Fruit fly (Drosophila melanogaster) whole organism, embryonic: ENCODE measurements around the gene geko.

ENCODE experiments used
- Atf6 ChIP-seq: fragments of 200-800 bp; sonication (Bioruptor generic); IDR thresholded peaks from 2 replicates; pipeline ENCODE4 v1.3.6; 2022; ENCODE audit warnings: missing biosample characterization, missing genetic modification characterization
- Blimp-1 ChIP-seq: fragments of 200-800 bp; sonication (Bioruptor generic); optimal IDR thresholded peaks from 3 replicates; lab custom pipeline; 2018; ENCODE audit warnings: missing biosample characterization, missing genetic modification characterization, mild to moderate bottlenecking, moderate library complexity, missing genetic modification reagents
- CG1024 ChIP-seq: fragments of 200-800 bp; sonication (Bioruptor generic); IDR thresholded peaks from 2 replicates; pipeline ENCODE4 v1.3.6; 2022; ENCODE audit warnings: missing biosample characterization, missing genetic modification characterization
- CG12219 ChIP-seq: fragments of 200-800 bp; sonication (Bioruptor generic); optimal IDR thresholded peaks from 3 replicates; lab custom pipeline; 2018; ENCODE audit warnings: missing biosample characterization, mild to moderate bottlenecking, missing genetic modification characterization
- CG14710 ChIP-seq: fragments of 200-800 bp; sonication (Bioruptor generic); optimal IDR thresholded peaks from 3 replicates; lab custom pipeline; 2019; ENCODE audit warnings: missing biosample characterization, mild to moderate bottlenecking, missing genetic modification characterization, moderate library complexity
- CG15514 ChIP-seq: fragments of 200-800 bp; sonication (Bioruptor generic); optimal IDR thresholded peaks from 3 replicates; lab custom pipeline; 2017; ENCODE audit warnings: missing biosample characterization, missing genetic modification characterization, mild to moderate bottlenecking, moderate library complexity, missing genetic modification reagents
- CG17359 ChIP-seq: fragments of 200-800 bp; sonication (Bioruptor generic); optimal IDR thresholded peaks from 3 replicates; lab custom pipeline; 2018; ENCODE audit warnings: missing biosample characterization, mild to moderate bottlenecking, missing genetic modification characterization, moderate library complexity
- CG17829 ChIP-seq: fragments of 200-800 bp; optimal IDR thresholded peaks from 2 replicates; lab custom pipeline; 2019; ENCODE audit warnings: missing biosample characterization, mild to moderate bottlenecking, missing genetic modification characterization, moderate library complexity
- CG1792 ChIP-seq: fragments of 200-800 bp; sonication (Bioruptor generic); optimal IDR thresholded peaks from 2 replicates; lab custom pipeline; 2016; ENCODE audit warnings: missing biosample characterization, missing genetic modification characterization
- CG18599 ChIP-seq: fragments of 200-800 bp; sonication (Bioruptor generic); optimal IDR thresholded peaks from 3 replicates; lab custom pipeline; 2017; ENCODE audit warnings: missing biosample characterization, missing genetic modification characterization, mild to moderate bottlenecking, moderate library complexity, missing genetic modification reagents
- CG2875 ChIP-seq: fragments of 200-800 bp; sonication (Bioruptor generic); optimal IDR thresholded peaks from 2 replicates; lab custom pipeline; 2017; ENCODE audit warnings: missing biosample characterization, mild to moderate bottlenecking, missing genetic modification characterization, missing genetic modification reagents
- CG30403 ChIP-seq: fragments of 200-800 bp; sonication (Bioruptor generic); optimal IDR thresholded peaks from 3 replicates; lab custom pipeline; 2016; ENCODE audit warnings: missing biosample characterization, missing genetic modification characterization
- CG34224 ChIP-seq: fragments of 200-800 bp; sonication (Bioruptor generic); IDR thresholded peaks from 3 replicates; pipeline ENCODE4 v1.3.6; 2022; ENCODE audit warnings: missing biosample characterization, missing genetic modification characterization; ENCODE audit not compliant: partially characterized antibody
- CG4707 ChIP-seq: fragments of 200-800 bp; sonication (Bioruptor generic); optimal IDR thresholded peaks from 2 replicates; lab custom pipeline; 2018; ENCODE audit warnings: missing biosample characterization, mild to moderate bottlenecking, missing genetic modification characterization, moderate library complexity
- CG6813 ChIP-seq: fragments of 200-800 bp; sonication (Bioruptor generic); optimal IDR thresholded peaks from 2 replicates; lab custom pipeline; 2017; ENCODE audit warnings: missing biosample characterization, missing genetic modification characterization, mild to moderate bottlenecking, moderate library complexity, missing genetic modification reagents
- CG6854 ChIP-seq: fragments of 200-800 bp; sonication (Bioruptor generic); optimal IDR thresholded peaks from 3 replicates; lab custom pipeline; 2017; ENCODE audit warnings: missing biosample characterization, mild to moderate bottlenecking, missing genetic modification characterization
- CG7839 ChIP-seq: fragments of 200-800 bp; sonication (Bioruptor generic); optimal IDR thresholded peaks from 3 replicates; lab custom pipeline; 2018; ENCODE audit warnings: missing biosample characterization, mild to moderate bottlenecking, missing genetic modification characterization, moderate library complexity
- CG8290 ChIP-seq, 3 experiments: fragments of 200-800 bp; sonication (Bioruptor generic); optimal IDR thresholded peaks; 2 replicates each; lab custom pipeline; 2016 to 2019; ENCODE audit warnings: missing biosample characterization in 3 of 3, missing genetic modification characterization in 3 of 3, mild to moderate bottlenecking in 2 of 3, moderate library complexity in 1 of 3
- CHES-1-like ChIP-seq: fragments of 200-800 bp; sonication (Bioruptor generic); optimal IDR thresholded peaks from 2 replicates; lab custom pipeline; 2016; ENCODE audit warnings: missing biosample characterization, missing genetic modification characterization
- ERR ChIP-seq: fragments of 200-800 bp; sonication (Bioruptor generic); optimal IDR thresholded peaks from 2 replicates; lab custom pipeline; 2016; ENCODE audit warnings: missing biosample characterization, missing genetic modification characterization
- HHEX ChIP-seq: fragments of 200-800 bp; sonication (Bioruptor generic); optimal IDR thresholded peaks from 3 replicates; lab custom pipeline; 2017; ENCODE audit warnings: missing biosample characterization, mild to moderate bottlenecking, missing genetic modification characterization, missing genetic modification reagents
- HLH3B ChIP-seq: fragments of 200-800 bp; sonication (Bioruptor generic); IDR thresholded peaks from 2 replicates; pipeline ENCODE4 v1.3.6; 2022; ENCODE audit warnings: missing biosample characterization, missing genetic modification characterization
- HmgZ ChIP-seq: fragments of 200-800 bp; sonication (Bioruptor generic); optimal IDR thresholded peaks from 2 replicates; lab custom pipeline; 2018; ENCODE audit warnings: missing biosample characterization, mild to moderate bottlenecking, missing genetic modification characterization
- Hmr ChIP-seq: fragments of 200-800 bp; sonication (Bioruptor generic); optimal IDR thresholded peaks from 3 replicates; lab custom pipeline; 2017; ENCODE audit warnings: mild to moderate bottlenecking, missing biosample characterization, missing genetic modification reagents, missing genetic modification characterization
- MESR4 ChIP-seq: fragments of 200-800 bp; sonication (Bioruptor generic); optimal IDR thresholded peaks from 2 replicates; lab custom pipeline; 2018; ENCODE audit warnings: missing biosample characterization, mild to moderate bottlenecking, missing genetic modification characterization, moderate library complexity
- Meics ChIP-seq: fragments of 200-800 bp; sonication (Bioruptor generic); optimal IDR thresholded peaks from 2 replicates; lab custom pipeline; 2017; ENCODE audit warnings: missing biosample characterization, mild to moderate bottlenecking, missing genetic modification characterization
- ato ChIP-seq: fragments of 200-800 bp; sonication (Bioruptor generic); IDR thresholded peaks from 2 replicates; pipeline ENCODE4 v1.3.6; 2022; ENCODE audit warnings: missing biosample characterization, missing genetic modification characterization; ENCODE audit not compliant: partially characterized antibody
- bcd ChIP-seq: fragments of 200-800 bp; sonication (Bioruptor generic); optimal IDR thresholded peaks from 2 replicates; lab custom pipeline; 2017; ENCODE audit warnings: missing biosample characterization, mild to moderate bottlenecking, missing genetic modification characterization
- caup ChIP-seq: fragments of 200-800 bp; sonication (Bioruptor generic); optimal IDR thresholded peaks from 3 replicates; lab custom pipeline; 2017; ENCODE audit warnings: missing biosample characterization, mild to moderate bottlenecking, missing genetic modification characterization, moderate library complexity; ENCODE audit not compliant: severe bottlenecking
- chif ChIP-seq, 2 experiments: fragments of 200-800 bp; sonication (Bioruptor generic); optimal IDR thresholded peaks; 3 replicates each; lab custom pipeline; 2016; ENCODE audit warnings: missing biosample characterization in 2 of 2, missing genetic modification characterization in 2 of 2
- chinmo ChIP-seq: fragments of 200-800 bp; sonication (Bioruptor generic); IDR thresholded peaks from 4 replicates; pipeline ENCODE4 v1.3.6; 2022; ENCODE audit warnings: missing biosample characterization, missing genetic modification characterization; ENCODE audit not compliant: partially characterized antibody
- ci ChIP-seq: fragments of 200-800 bp; sonication (Bioruptor generic); IDR thresholded peaks from 3 replicates; pipeline ENCODE4 v1.3.6; 2022; ENCODE audit warnings: missing biosample characterization, missing genetic modification characterization
- cwo ChIP-seq: fragments of 200-800 bp; sonication (Bioruptor generic); optimal IDR thresholded peaks from 3 replicates; lab custom pipeline; 2017; ENCODE audit warnings: missing biosample characterization, missing genetic modification characterization, mild to moderate bottlenecking, moderate library complexity, missing genetic modification reagents
- dmrt99B ChIP-seq: fragments of 200-800 bp; sonication (Bioruptor generic); optimal IDR thresholded peaks from 2 replicates; lab custom pipeline; 2018; ENCODE audit warnings: missing biosample characterization, mild to moderate bottlenecking, missing genetic modification characterization, moderate library complexity
- gcm2 ChIP-seq: fragments of 200-800 bp; sonication (Bioruptor generic); optimal IDR thresholded peaks from 2 replicates; lab custom pipeline; 2016; ENCODE audit warnings: missing biosample characterization, missing genetic modification characterization
- ind ChIP-seq: fragments of 200-800 bp; sonication (Bioruptor generic); optimal IDR thresholded peaks from 3 replicates; lab custom pipeline; 2016; ENCODE audit warnings: missing biosample characterization, missing genetic modification characterization
- insv ChIP-seq, 2 experiments: fragments of 200-800 bp; sonication (Bioruptor generic); optimal IDR thresholded peaks; 3 replicates each; lab custom pipeline; 2016 to 2018; ENCODE audit warnings: missing biosample characterization in 2 of 2, missing genetic modification characterization in 2 of 2
- klu ChIP-seq: fragments of 200-800 bp; sonication (Bioruptor generic); IDR thresholded peaks from 2 replicates; pipeline ENCODE4 v1.3.6; 2022; ENCODE audit warnings: missing biosample characterization, missing genetic modification characterization
- lola ChIP-seq, 3 experiments: fragments of >200 bp in 2 of 3; fragments of 200-800 bp in 1 of 3; sonication (Bioruptor generic) in 1 of 3; optimal IDR thresholded peaks; 2 replicates each; lab custom pipeline; 2017 to 2019; ENCODE audit warnings: missing biosample characterization in 3 of 3, missing genetic modification characterization in 3 of 3, mild to moderate bottlenecking in 1 of 3, moderate library complexity in 1 of 3
- nau ChIP-seq: fragments of 200-800 bp; sonication (Bioruptor generic); optimal IDR thresholded peaks from 3 replicates; lab custom pipeline; 2017; ENCODE audit warnings: missing biosample characterization, mild to moderate bottlenecking, missing genetic modification characterization, missing genetic modification reagents
- nom ChIP-seq: fragments of 200-800 bp; sonication (Bioruptor generic); optimal IDR thresholded peaks from 2 replicates; lab custom pipeline; 2017; ENCODE audit warnings: missing biosample characterization, missing genetic modification characterization, mild to moderate bottlenecking, moderate library complexity, missing genetic modification reagents
- odd ChIP-seq: fragments of 200-800 bp; sonication (Bioruptor generic); optimal IDR thresholded peaks from 2 replicates; lab custom pipeline; 2017; ENCODE audit warnings: missing biosample characterization, mild to moderate bottlenecking, missing genetic modification characterization
- ro ChIP-seq: fragments of 200-800 bp; sonication (Bioruptor generic); IDR thresholded peaks from 2 replicates; pipeline ENCODE4 v1.3.6; 2022; ENCODE audit warnings: missing biosample characterization, missing genetic modification characterization
- salm ChIP-seq: fragments of 200-800 bp; sonication (Bioruptor generic); optimal IDR thresholded peaks from 2 replicates; lab custom pipeline; 2018; ENCODE audit warnings: missing biosample characterization, mild to moderate bottlenecking, missing genetic modification characterization
- seq ChIP-seq: fragments of 200-800 bp; sonication (Bioruptor generic); IDR thresholded peaks from 2 replicates; pipeline ENCODE4 v1.3.6; 2022; ENCODE audit warnings: missing biosample characterization, missing genetic modification characterization
- tap ChIP-seq: fragments of 200-800 bp; optimal IDR thresholded peaks from 3 replicates; lab custom pipeline; 2019; ENCODE audit warnings: missing biosample characterization, mild to moderate bottlenecking, missing genetic modification characterization, moderate library complexity
- twi ChIP-seq: fragments of 200-800 bp; optimal IDR thresholded peaks from 2 replicates; lab custom pipeline; 2019; ENCODE audit warnings: missing biosample characterization, mild to moderate bottlenecking, missing genetic modification characterization, moderate library complexity
- vnd ChIP-seq: fragments of 200-800 bp; sonication (Bioruptor generic); IDR thresholded peaks from 3 replicates; pipeline ENCODE4 v1.3.6; 2022; ENCODE audit warnings: missing biosample characterization, missing genetic modification characterization; ENCODE audit not compliant: partially characterized antibody

geko gene

DNA sequence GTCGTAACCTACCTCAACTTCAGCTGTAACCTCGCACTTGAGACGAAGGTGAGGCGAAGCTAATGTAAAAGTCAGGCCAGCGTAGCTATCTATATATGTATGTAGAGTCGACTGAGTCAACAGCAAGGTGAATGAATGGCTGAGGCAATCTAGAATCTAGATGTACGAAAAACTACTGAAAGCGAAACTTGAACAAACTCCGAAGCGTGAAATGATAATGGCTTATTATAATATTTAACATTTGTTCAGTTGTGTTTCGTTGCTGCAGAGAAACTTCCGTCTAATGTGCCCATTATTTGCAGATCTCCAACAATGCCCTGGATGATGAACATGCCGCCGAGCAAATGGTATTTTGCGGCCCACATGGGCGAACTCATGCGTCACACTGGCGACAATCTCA lies 5.4 kb downstream of the geko start (continued):
- no peak for TF ChIP-seq salm
- no peak for TF ChIP-seq twi (tag; lab: Kevin White, UChicago)
- TF ChIP-seq Hmr (GFP tag; lab: Kevin White, UChicago) = peak; percentile 63
- no peak for TF ChIP-seq tap (tag; lab: Kevin White, UChicago)
- no peak for TF ChIP-seq klu (GFP tag; lab: Robert Waterston, UW)
- TF ChIP-seq CG12219 (GFP tag; lab: Kevin White, UChicago) = no peak
- TF ChIP-seq CG18599 (GFP tag; lab: Kevin White, UChicago) = peak; percentile 52
- peak; percentile 44 for TF ChIP-seq CG15514 (GFP tag; lab: Kevin White, UChicago)
- TF ChIP-seq chinmo = peak; percentile 77; the same call in 1 of the 4 replicates
- no peak for TF ChIP-seq CG4707
- no peak for TF ChIP-seq lola (GFP tag; optimal IDR thresholded peaks at IDR 0.05; lab: Kevin White, UChicago)
- TF ChIP-seq ci (GFP tag; lab: Robert Waterston, UW) = no peak
- TF ChIP-seq CG1024 (GFP tag; lab: Robert Waterston, UW) = no peak
- TF ChIP-seq CG6813 (GFP tag; lab: Kevin White, UChicago) = peak; percentile 11
- TF ChIP-seq CG2875 = peak; percentile 30
- peak; percentile 18 for TF ChIP-seq HHEX
- TF ChIP-seq dmrt99B (tag; lab: Kevin White, UChicago) = no peak
- TF ChIP-seq CHES-1-like (GFP tag; lab: Kevin White, UChicago) = peak; percentile 8
- no peak for TF ChIP-seq insv (GFP tag; optimal IDR thresholded peaks at IDR 0.05; lab: Kevin White, UChicago)
- no peak for TF ChIP-seq CG34224 (GFP tag; lab: Robert Waterston, UW)
- TF ChIP-seq ERR = no peak
- no peak for TF ChIP-seq odd (GFP tag; lab: Kevin White, UChicago)
- TF ChIP-seq CG17829 (tag; lab: Kevin White, UChicago) = no peak
- TF ChIP-seq gcm2 (GFP tag; lab: Kevin White, UChicago) = no peak
- TF ChIP-seq CG7839 = no peak
- TF ChIP-seq Blimp-1 (GFP tag; lab: Kevin White, UChicago) = peak; percentile 51
- peak; percentile 12; the same call in 1 of the 2 replicates for TF ChIP-seq seq
- no peak for TF ChIP-seq CG30403 (GFP tag; lab: Kevin White, UChicago)
- TF ChIP-seq Atf6 (GFP tag; lab: Robert Waterston, UW) = peak; percentile 41; the same call in 1 of the 2 replicates
- peak; percentile 18 for TF ChIP-seq Meics (GFP tag; lab: Kevin White, UChicago)
- TF ChIP-seq ro (GFP tag; lab: Robert Waterston, UW) = no peak
- peak; percentile 4 for TF ChIP-seq bcd (GFP tag; lab: Kevin White, UChicago)
- TF ChIP-seq CG1792 (GFP tag; lab: Kevin White, UChicago) = peak; percentile 2
- no peak for TF ChIP-seq nom
- no peak for TF ChIP-seq vnd (GFP tag; lab: Robert Waterston, UW)
- TF ChIP-seq cwo (GFP tag; lab: Kevin White, UChicago) = peak; percentile 15
- peak; percentile 16 for TF ChIP-seq caup
- peak; percentile 0 for TF ChIP-seq CG17359 (tag; lab: Kevin White, UChicago)
- TF ChIP-seq chif (GFP tag; optimal IDR thresholded peaks at IDR 0.05; lab: Kevin White, UChicago) = peak in 1 of 2 experiments; percentile 1
- TF ChIP-seq ind (GFP tag; lab: Kevin White, UChicago) = no peak
- TF ChIP-seq HmgZ (tag; lab: Kevin White, UChicago) = peak; percentile 3
- TF ChIP-seq CG6854 (GFP tag; lab: Kevin White, UChicago) = peak; percentile 20
- no peak for TF ChIP-seq CG14710 (tag; lab: Kevin White, UChicago)
- TF ChIP-seq ato = no peak
- no peak for TF ChIP-seq MESR4 (GFP tag; lab: Kevin White, UChicago)
- TF ChIP-seq HLH3B (GFP tag; lab: Robert Waterston, UW) = no peak
- no peak for TF ChIP-seq CG8290 (GFP tag; optimal IDR thresholded peaks at IDR 0.05; lab: Kevin White, UChicago)
- peak in 1 of 2 experiments; percentile 48 for TF ChIP-seq CG8290 (tag; optimal IDR thresholded peaks at IDR 0.05; lab: Kevin White, UChicago)
- TF ChIP-seq nau (GFP tag; lab: Kevin White, UChicago) = peak; percentile 8
